Worm (Caenorhabditis elegans) whole organism, L3 larva: ENCODE data around the gene acr-3.

Experiments
- R02D3.7 ChIP-seq: fragments of 150-350 bp; optimal IDR thresholded peaks from 2 replicates; lab custom pipeline; 2014; ENCODE audit warnings: missing biosample characterization, missing genetic modification characterization
- ZK546.5 ChIP-seq: sonication (generic microtip); optimal IDR thresholded peaks from 2 replicates; lab custom pipeline; 2017; ENCODE audit warnings: missing biosample characterization, missing genetic modification characterization
- aly-2 ChIP-seq: fragments of 150-350 bp; optimal IDR thresholded peaks from 2 replicates; lab custom pipeline; 2014; ENCODE audit warnings: missing biosample characterization, missing genetic modification characterization
- ama-1 ChIP-seq: fragments of 150-350 bp; optimal IDR thresholded peaks from 2 replicates; lab custom pipeline; 2018
- ceh-16 ChIP-seq: sonication (generic microtip); optimal IDR thresholded peaks from 2 replicates; lab custom pipeline; 2017; ENCODE audit warnings: missing biosample characterization, missing genetic modification characterization
- ceh-28 ChIP-seq: fragments of 150-350 bp; optimal IDR thresholded peaks from 2 replicates; lab custom pipeline; 2014; ENCODE audit warnings: missing biosample characterization, missing genetic modification reagents, missing genetic modification characterization
- ceh-82 ChIP-seq: fragments of 150-350 bp; optimal IDR thresholded peaks from 2 replicates; lab custom pipeline; 2014; ENCODE audit warnings: missing biosample characterization, missing genetic modification characterization
- daf-12 ChIP-seq: fragments of 150-350 bp; optimal IDR thresholded peaks from 2 replicates; lab custom pipeline; 2014; ENCODE audit warnings: missing biosample characterization, missing genetic modification reagents, missing genetic modification characterization
- egl-27 ChIP-seq: sonication (generic microtip); optimal IDR thresholded peaks from 4 replicates; lab custom pipeline; 2017; ENCODE audit warnings: missing biosample characterization, missing genetic modification reagents, missing genetic modification characterization
- egl-5 ChIP-seq: fragments of 150-350 bp; optimal IDR thresholded peaks from 2 replicates; lab custom pipeline; 2017; ENCODE audit warnings: missing biosample characterization, missing genetic modification reagents, missing genetic modification characterization, inconsistent platforms
- elt-1 ChIP-seq: fragments of 150-350 bp; optimal IDR thresholded peaks from 2 replicates; lab custom pipeline; 2014; ENCODE audit warnings: missing biosample characterization, missing genetic modification characterization
- elt-2 ChIP-seq: sonication (generic microtip); optimal IDR thresholded peaks from 2 replicates; lab custom pipeline; 2016; ENCODE audit warnings: missing genetic modification reagents, mild to moderate bottlenecking, missing genetic modification characterization, missing compliant biosample characterization
- elt-3 ChIP-seq, 3 experiments: fragments of 150-350 bp in 1 of 3; sonication (generic microtip) in 2 of 3; optimal IDR thresholded peaks; 2 replicates in 2 of 3; 4 replicates in 1 of 3; lab custom pipeline; 2014 to 2017; ENCODE audit warnings: missing biosample characterization in 3 of 3, missing genetic modification characterization in 3 of 3
- eor-1 ChIP-seq, 2 experiments: fragments of 150-350 bp; optimal IDR thresholded peaks; 2 replicates each; lab custom pipeline; 2014 to 2018; ENCODE audit warnings: missing biosample characterization in 2 of 2, missing genetic modification characterization in 2 of 2
- fkh-10 ChIP-seq: sonication (generic microtip); optimal IDR thresholded peaks from 2 replicates; lab custom pipeline; 2017; ENCODE audit warnings: missing biosample characterization, missing genetic modification reagents, missing genetic modification characterization
- fkh-2 ChIP-seq: fragments of 150-350 bp; optimal IDR thresholded peaks from 2 replicates; lab custom pipeline; 2014; ENCODE audit warnings: missing biosample characterization, missing genetic modification reagents, missing genetic modification characterization
- fos-1 ChIP-seq: fragments of 150-350 bp; optimal IDR thresholded peaks from 2 replicates; lab custom pipeline; 2014; ENCODE audit warnings: missing biosample characterization, missing genetic modification characterization
- hmg-11 ChIP-seq: sonication (generic microtip); optimal IDR thresholded peaks from 2 replicates; lab custom pipeline; 2016; ENCODE audit warnings: missing genetic modification characterization, missing compliant biosample characterization
- jun-1 ChIP-seq: fragments of 150-350 bp; optimal IDR thresholded peaks from 2 replicates; lab custom pipeline; 2014; ENCODE audit warnings: missing biosample characterization, missing genetic modification reagents, missing genetic modification characterization
- lin-39 ChIP-seq: fragments of 150-350 bp; optimal IDR thresholded peaks from 2 replicates; lab custom pipeline; 2018; ENCODE audit warnings: missing biosample characterization, missing genetic modification reagents, missing genetic modification characterization
- lsy-12 ChIP-seq: sonication (generic microtip); optimal IDR thresholded peaks from 2 replicates; lab custom pipeline; 2016; ENCODE audit warnings: mild to moderate bottlenecking, missing genetic modification characterization, missing compliant biosample characterization
- mdl-1 ChIP-seq: fragments of 150-350 bp; optimal IDR thresholded peaks from 2 replicates; lab custom pipeline; 2014; ENCODE audit warnings: missing biosample characterization, missing genetic modification characterization
- mml-1 ChIP-seq: fragments of 150-350 bp; sonication (generic microtip); optimal IDR thresholded peaks from 3 replicates; lab custom pipeline; 2014; ENCODE audit warnings: missing biosample characterization, missing genetic modification characterization
- nfya-1 ChIP-seq: sonication (generic microtip); optimal IDR thresholded peaks from 2 replicates; lab custom pipeline; 2017; ENCODE audit warnings: missing genetic modification characterization, mild to moderate bottlenecking, missing compliant biosample characterization, antibody characterized with exemption, moderate library complexity; ENCODE audit not compliant: insufficient read depth
- nhr-11 ChIP-seq: fragments of 150-350 bp; optimal IDR thresholded peaks from 2 replicates; lab custom pipeline; 2014; ENCODE audit warnings: missing biosample characterization, missing genetic modification characterization
- nhr-12 ChIP-seq: fragments of 150-350 bp; optimal IDR thresholded peaks from 2 replicates; lab custom pipeline; 2014; ENCODE audit warnings: missing biosample characterization, missing genetic modification characterization
- nhr-23 ChIP-seq: fragments of 150-350 bp; optimal IDR thresholded peaks from 2 replicates; lab custom pipeline; 2014; ENCODE audit warnings: missing biosample characterization, missing genetic modification reagents, missing genetic modification characterization
- nhr-237 ChIP-seq: fragments of 150-350 bp; optimal IDR thresholded peaks from 2 replicates; lab custom pipeline; 2014; ENCODE audit warnings: missing biosample characterization, missing genetic modification characterization
- nhr-25 ChIP-seq: sonication (generic microtip); optimal IDR thresholded peaks from 2 replicates; lab custom pipeline; 2017; ENCODE audit warnings: missing biosample characterization, missing genetic modification characterization
- nhr-28 ChIP-seq: fragments of 150-350 bp; optimal IDR thresholded peaks from 2 replicates; lab custom pipeline; 2014; ENCODE audit warnings: missing biosample characterization, missing genetic modification characterization
- nhr-43 ChIP-seq: sonication (generic microtip); optimal IDR thresholded peaks from 2 replicates; lab custom pipeline; 2016; ENCODE audit warnings: mild to moderate bottlenecking, missing genetic modification characterization, missing compliant biosample characterization; ENCODE audit not compliant: poor library complexity, severe bottlenecking
- nhr-67 ChIP-seq: fragments of 150-350 bp; optimal IDR thresholded peaks from 2 replicates; lab custom pipeline; 2014; ENCODE audit warnings: missing biosample characterization, missing genetic modification characterization
- nhr-76 ChIP-seq: fragments of 150-350 bp; sonication (generic microtip); optimal IDR thresholded peaks from 5 replicates; lab custom pipeline; 2014; ENCODE audit warnings: missing biosample characterization, missing genetic modification characterization
- nhr-77 ChIP-seq: fragments of 150-350 bp; optimal IDR thresholded peaks from 2 replicates; lab custom pipeline; 2014; ENCODE audit warnings: missing biosample characterization, missing genetic modification characterization
- pha-4 ChIP-seq: fragments of 150-350 bp; optimal IDR thresholded peaks from 2 replicates; lab custom pipeline; 2014; ENCODE audit warnings: missing biosample characterization, missing genetic modification reagents, missing genetic modification characterization
- pqm-1 ChIP-seq: fragments of 150-350 bp; optimal IDR thresholded peaks from 2 replicates; lab custom pipeline; 2017; ENCODE audit warnings: missing biosample characterization, missing genetic modification characterization, inconsistent platforms
- skn-1 ChIP-seq: fragments of 150-350 bp; optimal IDR thresholded peaks from 2 replicates; lab custom pipeline; 2014; ENCODE audit warnings: missing biosample characterization, missing genetic modification characterization
- snpc-4 ChIP-seq: fragments of 150-350 bp; optimal IDR thresholded peaks from 2 replicates; lab custom pipeline; 2014; ENCODE audit warnings: missing biosample characterization, missing genetic modification characterization
- tbx-2 ChIP-seq: sonication (generic microtip); optimal IDR thresholded peaks from 2 replicates; lab custom pipeline; 2016; ENCODE audit warnings: mild to moderate bottlenecking, missing genetic modification characterization, missing compliant biosample characterization
- unc-62 ChIP-seq: fragments of 150-350 bp; sonication (generic microtip); optimal IDR thresholded peaks from 4 replicates; lab custom pipeline; 2014; ENCODE audit warnings: missing biosample characterization, missing genetic modification reagents, missing genetic modification characterization
- zag-1 ChIP-seq: fragments of 150-350 bp; optimal IDR thresholded peaks from 2 replicates; lab custom pipeline; 2014; ENCODE audit warnings: missing biosample characterization, missing genetic modification characterization
- ztf-11 ChIP-seq: fragments of 150-350 bp; optimal IDR thresholded peaks from 2 replicates; lab custom pipeline; 2014; ENCODE audit warnings: missing biosample characterization, missing genetic modification characterization
- ztf-4 ChIP-seq: fragments of 150-350 bp; optimal IDR thresholded peaks from 2 replicates; lab custom pipeline; 2014; ENCODE audit warnings: missing biosample characterization, missing genetic modification characterization

acr-3 gene

DNA sequence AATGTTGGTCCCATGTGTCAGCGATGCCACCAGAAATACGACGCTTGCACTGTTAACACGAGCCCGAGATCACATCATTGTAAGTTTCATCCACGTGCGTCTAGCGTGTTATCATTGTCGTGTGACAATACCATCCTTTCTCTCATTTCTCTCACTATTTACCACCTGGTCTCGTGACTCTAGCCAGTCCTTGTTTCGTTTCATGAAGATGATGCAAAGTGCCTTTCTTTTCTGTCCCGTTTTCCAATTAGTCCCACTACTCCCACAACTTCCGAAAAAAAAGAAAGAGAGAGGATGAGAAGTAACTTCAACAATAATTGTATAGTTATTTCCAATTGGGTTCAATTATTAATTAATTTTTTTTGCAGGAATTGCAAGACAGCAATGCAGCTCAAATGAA is 33.6 kb downstream of the acr-3 start:
- TF ChIP-seq daf-12 (tag; lab: Kevin White, UChicago) (no peak), egl-5 (tag; lab: Kevin White, UChicago) (no peak), nhr-25 (tag; lab: Kevin White, UChicago) (peak; percentile 78), elt-1 (tag; lab: Kevin White, UChicago) (no peak), egl-27 (tag; lab: Kevin White, UChicago) (peak; percentile 74), pha-4 (tag; lab: Kevin White, UChicago) (peak; percentile 75), hmg-11 (tag; lab: Kevin White, UChicago) (no peak), pqm-1 (tag; lab: Kevin White, UChicago) (peak; percentile 60), mml-1 (tag; lab: Kevin White, UChicago) (peak; percentile 86), nhr-23 (tag; lab: Kevin White, UChicago) (peak; percentile 69), elt-3 (tag; optimal IDR thresholded peaks at IDR 0.05; lab: Kevin White, UChicago) (peak in 1 of 3 experiments; percentile 33), elt-2 (tag; lab: Kevin White, UChicago) (peak; percentile 61), mdl-1 (peak; percentile 100), nfya-1 (tag; lab: Kevin White, UChicago) (peak; percentile 68), ztf-11 (tag; lab: Kevin White, UChicago) (no peak), ama-1 (lab: Kevin White, UChicago) (peak; percentile 74), jun-1 (tag; lab: Kevin White, UChicago) (peak; percentile 84)
- TF ChIP-seq, all 47 proteins: peak for 12

DNA sequence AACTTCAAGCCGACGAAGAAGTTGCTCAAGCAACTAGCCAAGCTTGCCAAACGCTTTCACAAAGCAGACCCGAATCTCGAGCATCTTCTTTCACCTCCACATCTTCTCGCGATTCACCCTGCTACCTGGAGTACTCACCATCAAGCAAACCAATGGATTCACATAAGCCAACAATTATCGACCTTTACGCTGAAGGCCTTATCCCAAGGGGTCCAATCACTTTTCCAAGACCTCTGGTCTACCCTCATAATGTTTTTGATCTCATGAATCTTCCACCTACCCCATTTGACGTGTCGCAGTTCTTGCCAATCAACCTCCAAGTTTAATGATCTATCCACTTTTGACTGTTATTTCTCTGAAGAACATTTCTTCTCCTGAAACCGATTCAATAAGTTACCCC is 34.0 kb downstream of the acr-3 start:
- no peak for TF ChIP-seq nhr-12
- peak; percentile 91 for TF ChIP-seq ama-1 (lab: Kevin White, UChicago)

DNA sequence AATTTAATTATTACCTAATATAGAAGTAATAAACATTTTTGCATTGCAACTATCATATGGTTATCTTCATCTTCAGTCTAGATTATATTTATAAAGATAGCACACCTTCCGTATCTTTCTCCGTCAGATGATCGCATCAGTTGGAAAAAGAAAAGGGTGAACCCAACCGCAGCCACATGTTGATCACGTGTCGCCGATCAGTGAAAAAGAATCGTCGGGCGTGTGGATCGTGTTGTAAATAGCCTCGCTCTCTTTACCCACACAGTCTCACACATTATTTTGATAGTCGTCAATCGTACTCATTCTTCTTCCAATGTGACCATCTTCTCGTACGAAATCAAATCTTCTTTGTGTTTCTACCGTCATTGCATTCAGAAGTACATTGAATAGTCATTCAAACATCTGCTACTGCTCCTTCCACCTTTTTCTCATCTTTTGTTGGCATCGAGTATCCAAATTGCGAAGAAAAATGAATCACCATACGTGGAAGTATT is 34.6 kb downstream of the acr-3 start:
- TF ChIP-seq elt-3 (tag; optimal IDR thresholded peaks at IDR 0.05; lab: Kevin White, UChicago) (peak; percentile 75 to 89 (median 84)), fos-1 (tag; lab: Kevin White, UChicago) (peak; percentile 82), tbx-2 (peak; percentile 90), nhr-76 (peak; percentile 16), R02D3.7 (tag; lab: Kevin White, UChicago) (peak; percentile 59), unc-62 (peak; percentile 80), nhr-11 (tag; lab: Kevin White, UChicago) (peak; percentile 68), nfya-1 (tag; lab: Kevin White, UChicago) (peak; percentile 85), nhr-12 (no peak), ZK546.5 (tag; lab: Kevin White, UChicago) (no peak), mml-1 (tag; lab: Kevin White, UChicago) (peak; percentile 92), aly-2 (tag; lab: Kevin White, UChicago) (no peak), lin-39 (tag; lab: Kevin White, UChicago) (peak; percentile 17), egl-5 (tag; lab: Kevin White, UChicago) (peak; percentile 80), egl-27 (tag; lab: Kevin White, UChicago) (peak; percentile 91), ztf-4 (peak; percentile 85), elt-2 (tag; lab: Kevin White, UChicago) (peak; percentile 98), ceh-82 (tag; lab: Kevin White, UChicago) (peak; percentile 31), ceh-16 (tag; lab: Kevin White, UChicago) (no peak), nhr-23 (tag; lab: Kevin White, UChicago) (peak; percentile 97), pqm-1 (tag; lab: Kevin White, UChicago) (peak; percentile 89), nhr-77 (tag; lab: Kevin White, UChicago) (peak; percentile 13), ceh-28 (tag; lab: Kevin White, UChicago) (peak; percentile 71), mdl-1 (peak; percentile 99), skn-1 (no peak), nhr-237 (tag; lab: Kevin White, UChicago) (no peak), nhr-67 (no peak), eor-1 (tag; optimal IDR thresholded peaks at IDR 0.05; lab: Kevin White, UChicago) (peak in 1 of 2 experiments; percentile 71), nhr-28 (tag; lab: Kevin White, UChicago) (peak; percentile 67), elt-1 (tag; lab: Kevin White, UChicago) (peak; percentile 98), fkh-10 (GFP tag; lab: Kevin White, UChicago) (no peak), zag-1 (no peak), pha-4 (tag; lab: Kevin White, UChicago) (peak; percentile 94), snpc-4 (tag; lab: Kevin White, UChicago) (peak; percentile 46), jun-1 (tag; lab: Kevin White, UChicago) (peak; percentile 76), daf-12 (tag; lab: Kevin White, UChicago) (no peak), nhr-43 (tag; lab: Kevin White, UChicago) (peak; percentile 88), nhr-25 (tag; lab: Kevin White, UChicago) (peak; percentile 98), fkh-2 (tag; lab: Kevin White, UChicago) (no peak), lsy-12 (tag; lab: Kevin White, UChicago) (peak; percentile 89), ama-1 (lab: Kevin White, UChicago) (peak; percentile 99)
